Worm (Caenorhabditis elegans): ENCODE results near the gene F59A2.5.
A peak's percentile ranks its signal among the peaks of the same experiment; 100 is the strongest.

F59A2.5 gene

ce11 chrIII:3404354-3404913 lies at the start of gene F59A2.5, which contains the start of gene npp-9:
TSS of gene F59A2.5 (plus strand) at chrIII:3404863.
TSS of gene npp-9 (minus strand) at chrIII:3404479.
- TF ChIP-seq unc-39 (tag; optimal IDR thresholded peaks at IDR 0.05) (no peak), ham-2 (GFP tag; optimal IDR thresholded peaks at IDR 0.05) (no peak), mab-5 (tag; optimal IDR thresholded peaks at IDR 0.05) (no peak), nhr-12 (tag; optimal IDR thresholded peaks at IDR 0.05) (no peak), hlh-1 (tag; optimal IDR thresholded peaks at IDR 0.05) (peak; percentile 23), zip-8 (tag; optimal IDR thresholded peaks at IDR 0.05) (no peak), sptf-1 (tag; optimal IDR thresholded peaks at IDR 0.05) (no peak), unc-120 (tag; optimal IDR thresholded peaks at IDR 0.05; ENCODE audit: poor library complexity, severe bottlenecking) (no peak), nhr-28 (tag; optimal IDR thresholded peaks at IDR 0.05) (no peak), pha-4 (tag; optimal IDR thresholded peaks at IDR 0.05) (no peak), snpc-4 (tag; optimal IDR thresholded peaks at IDR 0.05) (no peak), ztf-11 (tag; optimal IDR thresholded peaks at IDR 0.05) (no peak), sem-2 (GFP tag; optimal IDR thresholded peaks at IDR 0.05) (no peak), lsy-2 (tag; optimal IDR thresholded peaks at IDR 0.05) (peak; percentile 33), unc-62 (GFP tag; optimal IDR thresholded peaks at IDR 0.05) (no peak), nhr-76 (tag; optimal IDR thresholded peaks at IDR 0.05) (no peak), nhr-237 (tag; optimal IDR thresholded peaks at IDR 0.05) (peak; percentile 7), ceh-43 (GFP tag; optimal IDR thresholded peaks at IDR 0.05) (no peak), mep-1 (tag; optimal IDR thresholded peaks at IDR 0.05) (peak; percentile 61), ces-1 (GFP tag; optimal IDR thresholded peaks at IDR 0.05) (peak; percentile 25), M03D4.4 (tag; optimal IDR thresholded peaks at IDR 0.05) (no peak)

ce11 chrIII:3355791-3356190 lies 48.9 kb upstream of the F59A2.5 start:
- TF ChIP-seq lsy-2 (tag; optimal IDR thresholded peaks at IDR 0.05) (no peak), elt-3 (tag; optimal IDR thresholded peaks at IDR 0.05) (peak; percentile 61)

- TF ChIP-seq tbx-8 (GFP tag; optimal IDR thresholded peaks at IDR 0.05), result no peak
- no peak for TF ChIP-seq ces-1 (GFP tag; optimal IDR thresholded peaks at IDR 0.05)
- no peak for TF ChIP-seq nhr-2 (tag; optimal IDR thresholded peaks at IDR 0.05)
- TF ChIP-seq snpc-4 (tag; optimal IDR thresholded peaks at IDR 0.05), result no peak
- TF ChIP-seq ham-2 (GFP tag; optimal IDR thresholded peaks at IDR 0.05), result no peak
- TF ChIP-seq nhr-237 (tag; optimal IDR thresholded peaks at IDR 0.05), result no peak
- TF ChIP-seq zip-8 (tag; optimal IDR thresholded peaks at IDR 0.05), result no peak
- TF ChIP-seq sptf-1 (tag; optimal IDR thresholded peaks at IDR 0.05), result no peak
- no peak for TF ChIP-seq ztf-11 (tag; optimal IDR thresholded peaks at IDR 0.05)
- no peak for TF ChIP-seq ceh-83 (GFP tag; optimal IDR thresholded peaks at IDR 0.05)
These were observed 44.6 kb upstream of the F59A2.5 start for ce11 chrIII:3360067-3360466.

ce11 chrIII:3367772-3368171 lies 36.9 kb upstream of the F59A2.5 start:
- TF ChIP-seq ceh-83 (GFP tag; optimal IDR thresholded peaks at IDR 0.05) (no peak), nhr-2 (tag; optimal IDR thresholded peaks at IDR 0.05) (no peak), nhr-237 (tag; optimal IDR thresholded peaks at IDR 0.05) (no peak), ham-2 (GFP tag; optimal IDR thresholded peaks at IDR 0.05) (no peak), elt-1 (tag; optimal IDR thresholded peaks at IDR 0.05; ENCODE audit: borderline replicate concordance, insufficient read depth) (no peak), sem-2 (GFP tag; optimal IDR thresholded peaks at IDR 0.05) (no peak), mab-5 (tag; optimal IDR thresholded peaks at IDR 0.05) (no peak), lin-13 (tag; optimal IDR thresholded peaks at IDR 0.05) (no peak), ceh-39 (tag; optimal IDR thresholded peaks at IDR 0.05) (no peak)

ce11 chrIII:3370054-3370453 lies 34.6 kb upstream of the F59A2.5 start, which contains the start of gene prk-2:
TSS of gene prk-2 (minus strand) at chrIII:3370209.
- no peak for TF ChIP-seq mab-5 (tag; optimal IDR thresholded peaks at IDR 0.05)
- TF ChIP-seq nhr-12 (tag; optimal IDR thresholded peaks at IDR 0.05), result no peak
- no peak for TF ChIP-seq mls-2 (tag; optimal IDR thresholded peaks at IDR 0.05)
- no peak for TF ChIP-seq lin-13 (tag; optimal IDR thresholded peaks at IDR 0.05)
- TF ChIP-seq elt-3 (tag; optimal IDR thresholded peaks at IDR 0.05), result no peak
- TF ChIP-seq drap-1 (GFP tag; optimal IDR thresholded peaks at IDR 0.05), result no peak
- TF ChIP-seq bed-3 (GFP tag; optimal IDR thresholded peaks at IDR 0.05), result no peak
- no peak for TF ChIP-seq nhr-76 (tag; optimal IDR thresholded peaks at IDR 0.05)
- no peak for TF ChIP-seq nhr-2 (tag; optimal IDR thresholded peaks at IDR 0.05)
